Worm (Caenorhabditis elegans): Measurements from ENCODE around the gene dgn-1.

dgn-1 gene

DNA sequence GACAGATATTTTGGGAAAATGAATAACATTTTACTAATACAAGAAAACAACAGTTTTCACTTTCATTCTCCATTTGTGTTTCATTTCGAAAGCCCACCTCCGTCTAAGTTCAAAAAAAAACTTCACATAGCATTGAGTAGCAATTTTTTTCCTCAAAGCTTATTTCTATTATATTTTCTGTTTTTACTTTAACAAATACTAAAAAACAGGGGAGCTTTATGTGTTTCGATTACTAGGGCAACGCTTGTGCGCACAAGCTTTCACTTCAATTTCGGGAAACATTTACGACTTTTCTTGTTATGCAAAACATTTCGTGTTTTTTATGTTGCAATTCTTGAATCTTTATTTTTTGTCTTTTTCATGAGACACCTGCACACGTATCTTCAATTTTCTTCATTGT is 42.9 kb downstream of the dgn-1 start, which contains the start of gene T21E8.5:
TSS of gene T21E8.5 (plus strand) at position 301 of the 400 bp plus-strand sequence.
- no peak for TF ChIP-seq xnd-1 (tag; optimal IDR thresholded peaks at IDR 0.05)
- TF ChIP-seq F52B5.7 (tag; optimal IDR thresholded peaks at IDR 0.05): no peak
- TF ChIP-seq F55B11.4 (tag; optimal IDR thresholded peaks at IDR 0.05; ENCODE audit: borderline replicate concordance, insufficient read depth): no peak
- no peak for TF ChIP-seq B0019.2 (GFP tag; conservative IDR thresholded peaks at IDR 0.05)
- no peak for TF ChIP-seq ekl-4 (GFP tag; IDR thresholded peaks at IDR 0.05)
- TF ChIP-seq gei-17 (GFP tag; optimal IDR thresholded peaks at IDR 0.05): no peak
- TF ChIP-seq F33H1.4 (GFP tag; IDR thresholded peaks at IDR 0.05): no peak
- TF ChIP-seq attf-5 (GFP tag; optimal IDR thresholded peaks at IDR 0.05): no peak
- no peak for TF ChIP-seq lin-40 (tag; optimal IDR thresholded peaks at IDR 0.05)
- TF ChIP-seq F10E7.11 (tag; optimal IDR thresholded peaks at IDR 0.05): no peak
- TF ChIP-seq ceh-91 (GFP tag; IDR thresholded peaks at IDR 0.05): no peak
- TF ChIP-seq ceh-58 (GFP tag; IDR thresholded peaks at IDR 0.05): no peak
- TF ChIP-seq K11D2.4 (GFP tag; IDR thresholded peaks at IDR 0.05): no peak
- no peak for TF ChIP-seq nfyb-1 (GFP tag; IDR thresholded peaks at IDR 0.05)
- TF ChIP-seq hmg-20 (GFP tag; IDR thresholded peaks at IDR 0.05): no peak
- no peak for TF ChIP-seq nhr-90 (tag; optimal IDR thresholded peaks at IDR 0.05)
- TF ChIP-seq nfya-2 (GFP tag; IDR thresholded peaks at IDR 0.05): no peak
- TF ChIP-seq sdz-38 (tag; optimal IDR thresholded peaks at IDR 0.05): no peak

DNA sequence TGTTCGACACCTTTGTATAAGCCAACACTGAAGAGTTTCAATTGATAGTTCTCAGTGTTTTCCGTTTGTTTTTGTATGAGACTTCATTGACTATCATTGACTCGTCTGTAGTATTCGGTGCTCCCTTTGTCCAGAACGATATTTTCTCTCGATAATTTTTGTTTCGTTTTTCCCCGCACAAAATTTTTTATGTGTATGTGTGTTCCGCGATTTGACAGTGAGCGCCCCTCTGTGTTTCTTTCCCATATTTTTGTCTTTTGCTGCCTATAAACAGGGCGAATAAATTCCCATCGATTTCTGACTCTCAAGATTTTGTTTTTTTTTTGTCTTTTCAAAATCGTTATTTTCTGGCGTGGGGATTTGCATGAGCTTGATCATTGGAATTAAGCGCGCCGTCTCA is 45.6 kb downstream of the dgn-1 start, which contains the start of gene T21E8.7:
TSS of gene T21E8.7 (plus strand) at position 301 of the 400 bp plus-strand sequence.
- TF ChIP-seq snpc-3.4 (tag; optimal IDR thresholded peaks at IDR 0.05) (no peak), C06A6.2 (GFP tag; conservative IDR thresholded peaks at IDR 0.05) (no peak), F37B4.10 (GFP tag; IDR thresholded peaks at IDR 0.05) (no peak), zim-3 (tag; optimal IDR thresholded peaks at IDR 0.05) (no peak), snpc-1.3 (tag; optimal IDR thresholded peaks at IDR 0.05; ENCODE audit: insufficient read depth) (no peak), egrh-3 (GFP tag; IDR thresholded peaks at IDR 0.05) (no peak), hmg-20 (GFP tag; IDR thresholded peaks at IDR 0.05) (no peak), K12H6.12 (tag; optimal IDR thresholded peaks at IDR 0.05) (no peak)

DNA sequence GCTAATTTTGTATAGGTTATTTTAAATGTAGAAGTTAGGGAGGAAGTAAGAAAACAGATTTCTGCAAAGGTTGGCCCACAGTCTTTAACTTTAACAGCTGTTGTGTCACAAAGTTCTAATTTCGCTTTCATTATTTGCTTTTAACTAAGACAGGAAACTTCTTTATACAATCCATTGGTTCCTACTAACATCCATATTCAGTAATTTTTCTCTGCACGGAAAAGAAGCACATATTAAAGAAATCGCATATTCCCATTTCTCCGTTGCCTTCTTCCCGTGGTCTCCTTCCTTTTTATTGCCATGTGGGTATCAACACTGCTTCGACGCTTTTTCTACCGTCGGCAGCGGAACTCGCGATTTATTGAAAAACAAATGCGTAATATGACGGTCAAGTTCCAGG is 46.8 kb downstream of the dgn-1 start, which contains the start of gene T21E8.6:
TSS of gene T21E8.6 (plus strand) at position 301 of the 400 bp plus-strand sequence.
- TF ChIP-seq lin-54 (GFP tag; optimal IDR thresholded peaks at IDR 0.05): no peak

DNA sequence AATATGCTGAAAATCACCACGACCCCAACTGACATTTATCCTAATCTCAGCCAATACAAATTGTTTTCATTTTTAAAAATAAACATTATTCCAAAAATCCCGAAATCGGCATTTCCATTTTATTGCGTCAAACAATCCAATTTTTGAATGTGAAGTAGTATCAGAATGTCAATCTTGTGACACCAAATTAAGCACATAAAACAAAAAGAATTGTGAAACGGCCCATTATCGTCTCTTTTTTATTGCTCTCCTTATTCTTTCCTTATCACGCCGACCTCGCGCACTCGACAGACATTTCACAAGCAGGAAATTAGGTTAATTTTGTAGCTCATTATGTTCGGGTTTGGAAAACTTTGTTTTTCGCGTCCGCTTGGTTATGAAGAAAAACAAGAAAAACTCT is 48.3 kb downstream of the dgn-1 start, which contains the start of gene T21E8.4:
TSS of gene T21E8.4 (plus strand) at position 301 of the 400 bp plus-strand sequence.
- TF ChIP-seq ztf-26 (tag; optimal IDR thresholded peaks at IDR 0.05) (no peak), pha-4 (tag; optimal IDR thresholded peaks at IDR 0.05) (no peak), sdz-38 (tag; optimal IDR thresholded peaks at IDR 0.05) (no peak), efl-1 (GFP tag; optimal IDR thresholded peaks at IDR 0.05) (no peak), F57A8.1 (GFP tag; optimal IDR thresholded peaks at IDR 0.05) (no peak), F22D6.2 (tag; optimal IDR thresholded peaks at IDR 0.05) (no peak), somi-1 (GFP tag; optimal IDR thresholded peaks at IDR 0.05) (no peak), B0019.2 (GFP tag; conservative IDR thresholded peaks at IDR 0.05) (no peak), cebp-2 (GFP tag; IDR thresholded peaks at IDR 0.05) (no peak), ccch-3 (GFP tag; optimal IDR thresholded peaks at IDR 0.05) (no peak), T26A5.8 (tag; optimal IDR thresholded peaks at IDR 0.05) (no peak), hlh-26 (GFP tag; conservative IDR thresholded peaks at IDR 0.05) (no peak), bed-2 (GFP tag; IDR thresholded peaks at IDR 0.05) (no peak), lsy-27 (tag; optimal IDR thresholded peaks at IDR 0.05; ENCODE audit: borderline replicate concordance, insufficient read depth) (no peak), hsf-1 (GFP tag; IDR thresholded peaks at IDR 0.05) (no peak), F52B5.7 (tag; optimal IDR thresholded peaks at IDR 0.05) (no peak), ceh-91 (GFP tag; IDR thresholded peaks at IDR 0.05) (no peak), tlf-1 (GFP tag; optimal IDR thresholded peaks at IDR 0.05) (no peak), Y95B8A.8 (GFP tag; IDR thresholded peaks at IDR 0.05) (no peak), dpl-1 (GFP tag; optimal IDR thresholded peaks at IDR 0.05) (no peak)

Data from whole organism, young adult.